Fruit fly (Drosophila melanogaster) whole organism, pupa: ENCODE data around the gene NimB2.

ENCODE experiments used
- CG10348 ChIP-seq: fragments of 200-800 bp; sonication (Bioruptor generic); IDR thresholded peaks from 2 replicates; pipeline ENCODE4 v1.3.6; 2022; ENCODE audit warnings: missing biosample characterization, missing genetic modification characterization
- CG15710 ChIP-seq: fragments of 200-800 bp; sonication (Bioruptor generic); optimal IDR thresholded peaks from 2 replicates; lab custom pipeline; 2018; ENCODE audit warnings: missing biosample characterization, mild to moderate bottlenecking, missing genetic modification characterization, moderate library complexity
- CG4496 ChIP-seq: fragments of 200-800 bp; sonication (Bioruptor generic); IDR thresholded peaks from 3 replicates; pipeline ENCODE4 v1.3.6; 2022; ENCODE audit warnings: missing biosample characterization, missing genetic modification characterization
- CG8301 ChIP-seq: fragments of 200-800 bp; sonication (Bioruptor generic); optimal IDR thresholded peaks from 2 replicates; lab custom pipeline; 2018; ENCODE audit warnings: missing biosample characterization, mild to moderate bottlenecking, missing genetic modification characterization
- D1 ChIP-seq: fragments of 200-800 bp; sonication (Bioruptor generic); optimal IDR thresholded peaks from 2 replicates; lab custom pipeline; 2018; ENCODE audit warnings: missing biosample characterization, mild to moderate bottlenecking, missing genetic modification characterization, moderate library complexity
- EcR ChIP-seq: fragments of 200-800 bp; sonication (Bioruptor generic); optimal IDR thresholded peaks from 3 replicates; lab custom pipeline; 2019; ENCODE audit warnings: missing biosample characterization, missing genetic modification characterization, mild to moderate bottlenecking, moderate library complexity, missing genetic modification reagents
- Ets98B ChIP-seq: fragments of 200-800 bp; sonication (Bioruptor generic); IDR thresholded peaks from 2 replicates; pipeline ENCODE4 v1.3.6; 2022; ENCODE audit warnings: missing biosample characterization, missing genetic modification characterization
- Pif1A ChIP-seq: fragments of 200-800 bp; sonication (Bioruptor generic); optimal IDR thresholded peaks from 3 replicates; lab custom pipeline; 2016; ENCODE audit warnings: missing biosample characterization, missing genetic modification characterization
- Pif1B ChIP-seq: fragments of 200-800 bp; sonication (Bioruptor generic); optimal IDR thresholded peaks from 3 replicates; lab custom pipeline; 2016; ENCODE audit warnings: missing biosample characterization, missing genetic modification characterization
- fd96Ca ChIP-seq: fragments of 200-800 bp; sonication (Bioruptor generic); IDR thresholded peaks from 3 replicates; pipeline ENCODE4 v1.3.6; 2022; ENCODE audit warnings: missing biosample characterization, missing genetic modification characterization
- gl ChIP-seq: fragments of 200-800 bp; sonication (Bioruptor generic); optimal IDR thresholded peaks from 2 replicates; lab custom pipeline; 2018; ENCODE audit warnings: missing biosample characterization, mild to moderate bottlenecking, missing genetic modification characterization
- rn ChIP-seq: fragments of 200-800 bp; sonication (Bioruptor generic); IDR thresholded peaks from 2 replicates; pipeline ENCODE4 v1.3.6; 2022; ENCODE audit warnings: missing biosample characterization, missing genetic modification characterization

DNA sequence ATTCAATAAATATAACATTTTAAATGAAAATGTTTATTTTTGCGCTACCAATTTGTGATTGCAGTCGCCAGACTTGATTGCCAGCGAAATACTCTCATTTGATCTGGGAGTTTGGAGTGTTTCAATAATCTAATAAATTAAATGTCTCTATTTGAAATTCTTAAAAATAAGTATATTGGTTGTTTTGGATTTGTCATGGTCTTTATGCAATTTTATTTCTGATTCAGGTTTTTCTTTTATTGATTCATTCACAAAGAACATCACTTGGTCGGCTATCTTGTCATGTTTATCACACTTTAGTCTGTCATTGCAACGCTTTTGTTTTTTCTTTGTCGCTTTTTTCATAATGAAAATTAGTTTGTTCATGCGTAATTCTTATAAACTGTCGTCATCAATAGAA, 32.1 kb upstream of the NimB2 start:
- TF ChIP-seq rn (GFP tag; lab: Robert Waterston, UW): no peak
- peak; percentile 62 for TF ChIP-seq Ets98B (GFP tag; lab: Robert Waterston, UW)
- TF ChIP-seq EcR (GFP tag; lab: Kevin White, UChicago): no peak
- 0 out of 3 replicates have a peak, but pooled peaks have one; percentile 32 for TF ChIP-seq fd96Ca (GFP tag; lab: Robert Waterston, UW)
- TF ChIP-seq Pif1B: no peak
- TF ChIP-seq CG4496: peak; percentile 72
- TF ChIP-seq CG8301 (tag; lab: Kevin White, UChicago): no peak
- TF ChIP-seq D1: no peak
- TF ChIP-seq gl (tag; lab: Kevin White, UChicago): no peak
- TF ChIP-seq CG15710 (tag; lab: Kevin White, UChicago): no peak
- TF ChIP-seq Pif1A (GFP tag; lab: Kevin White, UChicago): no peak
- TF ChIP-seq CG10348: no peak
